Fruit fly (Drosophila melanogaster) whole organism, embryonic: Measurements from ENCODE around the gene NdufV3.

Experiments
- Antp ChIP-seq: fragments of 200-800 bp; sonication (Bioruptor generic); optimal IDR thresholded peaks from 3 replicates; lab custom pipeline; 2016; ENCODE audit warnings: missing biosample characterization, missing genetic modification characterization
- C15 ChIP-seq: fragments of 200-800 bp; sonication (Bioruptor generic); IDR thresholded peaks from 3 replicates; pipeline ENCODE4 v1.3.6; 2022; ENCODE audit warnings: missing biosample characterization, missing genetic modification characterization
- CG11695 ChIP-seq: fragments of 200-800 bp; sonication (Bioruptor generic); IDR thresholded peaks from 3 replicates; pipeline ENCODE4 v1.3.6; 2022; ENCODE audit warnings: missing biosample characterization, missing genetic modification characterization
- CG14441 ChIP-seq: fragments of 200-800 bp; sonication (Bioruptor generic); IDR thresholded peaks from 2 replicates; pipeline ENCODE4 v1.3.6; 2022; ENCODE audit warnings: missing biosample characterization, missing genetic modification characterization
- CG14860 ChIP-seq: fragments of 200-800 bp; sonication (Bioruptor generic); IDR thresholded peaks from 3 replicates; pipeline ENCODE4 v1.3.6; 2022; ENCODE audit warnings: missing biosample characterization, missing genetic modification characterization; ENCODE audit not compliant: partially characterized antibody
- CG15514 ChIP-seq: fragments of 200-800 bp; sonication (Bioruptor generic); optimal IDR thresholded peaks from 3 replicates; lab custom pipeline; 2017; ENCODE audit warnings: missing biosample characterization, missing genetic modification characterization, mild to moderate bottlenecking, moderate library complexity, missing genetic modification reagents
- CG1603 ChIP-seq: fragments of 200-800 bp; sonication (Bioruptor generic); optimal IDR thresholded peaks from 2 replicates; lab custom pipeline; 2019; ENCODE audit warnings: missing biosample characterization, mild to moderate bottlenecking, missing genetic modification characterization, moderate library complexity
- CG17359 ChIP-seq: fragments of 200-800 bp; sonication (Bioruptor generic); optimal IDR thresholded peaks from 3 replicates; lab custom pipeline; 2018; ENCODE audit warnings: missing biosample characterization, mild to moderate bottlenecking, missing genetic modification characterization, moderate library complexity
- CG17802 ChIP-seq: fragments of 200-800 bp; sonication (Bioruptor generic); optimal IDR thresholded peaks from 2 replicates; lab custom pipeline; 2018; ENCODE audit warnings: missing biosample characterization, mild to moderate bottlenecking, missing genetic modification characterization, moderate library complexity
- CG1792 ChIP-seq: fragments of 200-800 bp; sonication (Bioruptor generic); optimal IDR thresholded peaks from 2 replicates; lab custom pipeline; 2016; ENCODE audit warnings: missing biosample characterization, missing genetic modification characterization
- CG18764 ChIP-seq: fragments of 200-800 bp; sonication (Bioruptor generic); optimal IDR thresholded peaks from 3 replicates; lab custom pipeline; 2016; ENCODE audit warnings: missing biosample characterization, missing genetic modification characterization
- CG30431 ChIP-seq: fragments of 200-800 bp; sonication (Bioruptor generic); optimal IDR thresholded peaks from 2 replicates; lab custom pipeline; 2017; ENCODE audit warnings: missing biosample characterization, missing genetic modification characterization
- CG4854 ChIP-seq: fragments of 200-800 bp; sonication (Bioruptor generic); optimal IDR thresholded peaks from 2 replicates; lab custom pipeline; 2016; ENCODE audit warnings: missing biosample characterization, missing genetic modification characterization, inconsistent platforms
- CG6272 ChIP-seq: fragments of 200-800 bp; sonication (Bioruptor generic); IDR thresholded peaks from 2 replicates; pipeline ENCODE4 v1.3.6; 2022; ENCODE audit warnings: missing biosample characterization, missing genetic modification characterization
- CG7357 ChIP-seq: fragments of 200-800 bp; sonication (Bioruptor generic); IDR thresholded peaks from 3 replicates; pipeline ENCODE4 v1.3.6; 2022; ENCODE audit warnings: missing biosample characterization, missing genetic modification characterization
- CG8290 ChIP-seq, 3 experiments: fragments of 200-800 bp; sonication (Bioruptor generic); optimal IDR thresholded peaks; 2 replicates each; lab custom pipeline; 2016 to 2019; ENCODE audit warnings: missing biosample characterization in 3 of 3, missing genetic modification characterization in 3 of 3, mild to moderate bottlenecking in 2 of 3, moderate library complexity in 1 of 3
- CG9609 ChIP-seq: fragments of 200-800 bp; sonication (Bioruptor generic); optimal IDR thresholded peaks from 3 replicates; lab custom pipeline; 2016; ENCODE audit warnings: missing biosample characterization, missing genetic modification characterization
- CG9817 ChIP-seq: fragments of 200-800 bp; sonication (Bioruptor generic); optimal IDR thresholded peaks from 2 replicates; lab custom pipeline; 2018; ENCODE audit warnings: missing biosample characterization, mild to moderate bottlenecking, missing genetic modification characterization, moderate library complexity
- Dip3 ChIP-seq: fragments of 200-800 bp; sonication (Bioruptor generic); optimal IDR thresholded peaks from 3 replicates; lab custom pipeline; 2016; ENCODE audit warnings: missing biosample characterization, missing genetic modification characterization
- Dref ChIP-seq: fragments of 200-800 bp; sonication (Bioruptor generic); IDR thresholded peaks from 2 replicates; pipeline ENCODE4 v1.3.6; 2022; ENCODE audit warnings: missing biosample characterization, missing genetic modification characterization
- Elba2 ChIP-seq: fragments of 200-800 bp; sonication (Bioruptor generic); optimal IDR thresholded peaks from 3 replicates; lab custom pipeline; 2016; ENCODE audit warnings: missing biosample characterization, missing genetic modification characterization
- Ets65A ChIP-seq: fragments of 200-800 bp; sonication (Bioruptor generic); peaks from one replicate; lab custom pipeline; 2016; ENCODE audit warnings: missing biosample characterization, missing genetic modification characterization
- HHEX ChIP-seq: fragments of 200-800 bp; sonication (Bioruptor generic); optimal IDR thresholded peaks from 3 replicates; lab custom pipeline; 2017; ENCODE audit warnings: missing biosample characterization, mild to moderate bottlenecking, missing genetic modification characterization, missing genetic modification reagents
- Hr39 ChIP-seq: fragments of >200 bp; optimal IDR thresholded peaks from 2 replicates; lab custom pipeline; 2017
- Neu2 ChIP-seq: fragments of 200-800 bp; sonication (Bioruptor generic); optimal IDR thresholded peaks from 3 replicates; lab custom pipeline; 2016; ENCODE audit warnings: missing biosample characterization, missing genetic modification characterization, borderline replicate concordance
- NfI ChIP-seq: fragments of 200-800 bp; sonication (Bioruptor generic); optimal IDR thresholded peaks from 3 replicates; lab custom pipeline; 2018; ENCODE audit warnings: missing biosample characterization, mild to moderate bottlenecking, missing genetic modification characterization, moderate library complexity
- Oli ChIP-seq: fragments of 200-800 bp; sonication (Bioruptor generic); optimal IDR thresholded peaks from 2 replicates; lab custom pipeline; 2018; ENCODE audit warnings: missing biosample characterization, mild to moderate bottlenecking, missing genetic modification characterization, moderate library complexity
- Spps ChIP-seq: fragments of 200-800 bp; sonication (Bioruptor generic); optimal IDR thresholded peaks from 2 replicates; lab custom pipeline; 2018; ENCODE audit warnings: missing biosample characterization, mild to moderate bottlenecking, missing genetic modification characterization
- Taf1 ChIP-seq: fragments of 200-800 bp; sonication (Bioruptor generic); IDR thresholded peaks from 2 replicates; pipeline ENCODE4 v1.3.6; 2022; ENCODE audit warnings: missing biosample characterization, missing genetic modification characterization
- ab ChIP-seq: fragments of 200-800 bp; sonication (Bioruptor generic); optimal IDR thresholded peaks from 2 replicates; lab custom pipeline; 2016; ENCODE audit warnings: missing biosample characterization, missing genetic modification characterization
- bowl ChIP-seq: fragments of 200-800 bp; sonication (Bioruptor generic); IDR thresholded peaks from 2 replicates; pipeline ENCODE4 v1.3.6; 2022; ENCODE audit warnings: missing biosample characterization, missing genetic modification characterization
- ci ChIP-seq: fragments of 200-800 bp; sonication (Bioruptor generic); IDR thresholded peaks from 3 replicates; pipeline ENCODE4 v1.3.6; 2022; ENCODE audit warnings: missing biosample characterization, missing genetic modification characterization
- cwo ChIP-seq: fragments of 200-800 bp; sonication (Bioruptor generic); optimal IDR thresholded peaks from 3 replicates; lab custom pipeline; 2017; ENCODE audit warnings: missing biosample characterization, missing genetic modification characterization, mild to moderate bottlenecking, moderate library complexity, missing genetic modification reagents
- dimm ChIP-seq: fragments of 200-800 bp; sonication (Bioruptor generic); IDR thresholded peaks from 2 replicates; pipeline ENCODE4 v1.3.6; 2022; ENCODE audit warnings: missing biosample characterization, missing genetic modification characterization
- dpn ChIP-seq, 2 experiments: fragments of 200-800 bp; sonication (Bioruptor generic); optimal IDR thresholded peaks; 3 replicates each; lab custom pipeline; 2016; ENCODE audit warnings: missing biosample characterization in 2 of 2, missing genetic modification characterization in 2 of 2
- ems ChIP-seq: fragments of 200-800 bp; sonication (Bioruptor generic); optimal IDR thresholded peaks from 3 replicates; lab custom pipeline; 2016; ENCODE audit warnings: missing biosample characterization, missing genetic modification characterization
- hb ChIP-seq: fragments of 200-800 bp; sonication (Bioruptor generic); IDR thresholded peaks from 3 replicates; pipeline ENCODE4 v1.3.6; 2022; ENCODE audit warnings: missing biosample characterization, missing genetic modification characterization; ENCODE audit not compliant: partially characterized antibody
- jing ChIP-seq: fragments of 200-800 bp; sonication (Bioruptor generic); optimal IDR thresholded peaks from 2 replicates; lab custom pipeline; 2018; ENCODE audit warnings: missing biosample characterization, mild to moderate bottlenecking, missing genetic modification characterization
- luna ChIP-seq: fragments of 200-800 bp; sonication (Bioruptor generic); optimal IDR thresholded peaks from 2 replicates; lab custom pipeline; 2016; ENCODE audit warnings: missing biosample characterization, missing genetic modification characterization
- mam ChIP-seq: fragments of 200-800 bp; sonication (Bioruptor generic); optimal IDR thresholded peaks from 3 replicates; lab custom pipeline; 2016; ENCODE audit warnings: missing biosample characterization, missing genetic modification characterization
- nmo ChIP-seq: fragments of 200-800 bp; sonication (Bioruptor generic); optimal IDR thresholded peaks from 2 replicates; lab custom pipeline; 2018; ENCODE audit warnings: missing biosample characterization, mild to moderate bottlenecking, missing genetic modification characterization, moderate library complexity
- salm ChIP-seq: fragments of 200-800 bp; sonication (Bioruptor generic); optimal IDR thresholded peaks from 2 replicates; lab custom pipeline; 2018; ENCODE audit warnings: missing biosample characterization, mild to moderate bottlenecking, missing genetic modification characterization
- sens-2 ChIP-seq: fragments of 200-800 bp; sonication (Bioruptor generic); IDR thresholded peaks from 2 replicates; pipeline ENCODE4 v1.3.6; 2022; ENCODE audit warnings: missing biosample characterization, missing genetic modification characterization
- sug ChIP-seq: fragments of 200-800 bp; optimal IDR thresholded peaks from 2 replicates; lab custom pipeline; 2019; ENCODE audit warnings: missing biosample characterization, mild to moderate bottlenecking, missing genetic modification characterization, moderate library complexity
- zfh2 ChIP-seq: fragments of 200-800 bp; sonication (Bioruptor generic); optimal IDR thresholded peaks from 2 replicates; lab custom pipeline; 2016; ENCODE audit warnings: missing biosample characterization, missing genetic modification characterization

NdufV3 gene

DNA sequence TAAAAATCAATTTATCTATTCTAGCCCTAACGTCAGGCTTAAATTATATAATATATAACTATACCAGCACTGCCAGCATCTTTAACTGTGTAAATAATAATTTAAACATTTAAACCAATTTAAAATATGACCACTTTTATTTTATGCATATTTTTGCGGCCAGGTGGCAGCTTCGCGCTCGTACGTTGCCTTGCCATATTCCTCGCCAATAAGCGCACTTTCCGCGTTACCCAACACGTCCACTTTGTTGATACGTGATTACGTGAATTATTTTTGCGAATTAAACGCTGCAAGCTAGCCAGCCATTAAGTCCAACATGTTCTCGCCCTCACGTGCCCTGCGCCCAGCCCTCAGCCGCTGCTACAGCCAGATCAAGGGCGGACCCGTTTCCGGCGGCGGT lies at the start of gene NdufV3 (continued):
- TF ChIP-seq CG1603 (tag; lab: Kevin White, UChicago), result peak; percentile 35
- peak; percentile 79 for TF ChIP-seq Ets65A
- peak; percentile 18 for TF ChIP-seq sug (tag; lab: Kevin White, UChicago)
- peak; percentile 4 to 34 for TF ChIP-seq dpn (GFP tag; optimal IDR thresholded peaks at IDR 0.05; lab: Kevin White, UChicago)
- peak; percentile 74 for TF ChIP-seq Elba2
- TF ChIP-seq Taf1, result no peak
- TF ChIP-seq zfh2 (GFP tag; lab: Kevin White, UChicago), result peak; percentile 20
- TF ChIP-seq jing (GFP tag; lab: Kevin White, UChicago), result no peak
- no peak for TF ChIP-seq CG11695 (GFP tag; lab: Robert Waterston, UW)
- TF ChIP-seq NfI (GFP tag; lab: Kevin White, UChicago), result peak; percentile 31
- TF ChIP-seq ab (GFP tag; lab: Kevin White, UChicago), result no peak
- no peak for TF ChIP-seq bowl (GFP tag; lab: Robert Waterston, UW)
- TF ChIP-seq CG7357 (GFP tag; lab: Robert Waterston, UW), result no peak
- TF ChIP-seq salm (tag; lab: Kevin White, UChicago), result no peak
- no peak for TF ChIP-seq Oli (tag; lab: Kevin White, UChicago)
- no peak for TF ChIP-seq CG30431
- TF ChIP-seq Dip3 (GFP tag; lab: Kevin White, UChicago), result no peak
- TF ChIP-seq CG17359 (tag; lab: Kevin White, UChicago), result no peak
- TF ChIP-seq Dref, result peak; percentile 29; the same call in 1 of the 2 replicates
- TF ChIP-seq CG6272 (GFP tag; lab: Robert Waterston, UW), result no peak
- TF ChIP-seq CG4854 (GFP tag; lab: Kevin White, UChicago), result no peak
- TF ChIP-seq Neu2 (GFP tag; lab: Kevin White, UChicago), result no peak
- TF ChIP-seq dimm (GFP tag; lab: Robert Waterston, UW), result no peak
- TF ChIP-seq CG14441, result no peak
- 0 out of 3 replicates have a peak, but pooled peaks have one; percentile 33 for TF ChIP-seq ci
- no peak for TF ChIP-seq sens-2 (GFP tag; lab: Robert Waterston, UW)
- TF ChIP-seq CG9817 (tag; lab: Kevin White, UChicago), result peak; percentile 7
- peak; percentile 3 for TF ChIP-seq CG15514 (GFP tag; lab: Kevin White, UChicago)
- TF ChIP-seq nmo (GFP tag; lab: Kevin White, UChicago), result peak; percentile 11

DNA sequence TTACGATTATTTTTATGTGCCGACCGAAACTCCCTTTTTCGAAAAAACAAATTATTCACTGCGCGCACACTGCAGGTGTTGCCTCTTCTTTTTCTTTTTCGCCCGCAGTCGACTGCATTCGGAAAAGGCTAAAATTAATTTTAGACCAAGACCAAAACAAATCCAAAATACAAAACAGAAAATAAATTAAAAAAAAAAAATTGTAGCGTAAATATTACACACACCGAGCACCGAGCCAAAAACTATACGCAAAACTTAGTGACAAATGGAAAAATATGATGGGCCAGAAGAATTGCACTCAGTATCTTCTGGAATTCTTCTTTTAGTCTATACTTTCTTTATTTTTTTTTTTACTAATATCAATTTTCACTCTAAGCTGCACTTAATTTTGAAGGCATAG lies 47.1 kb upstream of the NdufV3 start, which contains the start of gene CG44422:
CG44422 (minus strand) TSS at position 101 of the 400 bp plus-strand sequence.
- TF ChIP-seq CG9609, result no peak
- no peak for TF ChIP-seq CG17802 (tag; lab: Kevin White, UChicago)
- TF ChIP-seq ems, result no peak
- no peak for TF ChIP-seq C15 (GFP tag; lab: Robert Waterston, UW)
- TF ChIP-seq mam (GFP tag; lab: Kevin White, UChicago), result no peak
- TF ChIP-seq HHEX (GFP tag; lab: Kevin White, UChicago), result no peak

DNA sequence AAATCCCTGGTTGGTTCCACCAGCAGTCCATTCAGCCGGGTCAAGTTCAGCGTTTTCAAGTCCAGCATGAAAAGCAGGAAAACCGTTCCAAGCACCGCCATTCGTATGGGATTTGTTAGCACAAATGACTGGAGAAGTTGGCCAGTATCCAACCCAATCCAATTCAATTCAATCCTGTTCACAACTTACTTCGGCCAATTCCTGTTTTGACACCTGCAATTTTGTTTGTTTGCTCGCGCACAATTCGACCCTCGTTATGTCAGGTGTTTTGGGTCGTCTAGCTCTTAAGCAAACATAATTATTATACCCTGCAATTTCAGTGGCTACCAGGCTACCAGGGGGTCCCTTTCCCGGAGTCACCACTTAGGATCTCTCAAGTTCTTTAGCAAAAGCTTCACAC lies 38.7 kb upstream of the NdufV3 start, which contains the start of gene Ir10a:
Ir10a (minus strand) TSS at position 101 of the 400 bp plus-strand sequence.
- TF ChIP-seq hb (GFP tag; lab: Robert Waterston, UW) (no peak), Dip3 (GFP tag; lab: Kevin White, UChicago) (no peak), CG8290 (GFP tag; optimal IDR thresholded peaks at IDR 0.05; lab: Kevin White, UChicago) (no peak), CG8290 (tag; optimal IDR thresholded peaks at IDR 0.05; lab: Kevin White, UChicago) (no peak), Spps (tag; lab: Kevin White, UChicago) (no peak), Antp (GFP tag; lab: Kevin White, UChicago) (no peak), CG14860 (GFP tag; lab: Robert Waterston, UW) (no peak), Hr39 (lab: Kevin White, UChicago) (no peak), cwo (GFP tag; lab: Kevin White, UChicago) (no peak), CG1792 (no peak), luna (GFP tag; lab: Kevin White, UChicago) (no peak), CG18764 (no peak)
